Worm (Caenorhabditis elegans) whole organism, L1 larva: ENCODE measurements around the gene R148.5.

ENCODE experiments used
- C04F5.9 ChIP-seq: sonication (generic microtip); optimal IDR thresholded peaks from 2 replicates; lab custom pipeline; 2016; ENCODE audit warnings: missing genetic modification characterization, missing compliant biosample characterization
- C16A3.4 ChIP-seq: fragments of 150-350 bp; optimal IDR thresholded peaks from 2 replicates; lab custom pipeline; 2014; ENCODE audit warnings: missing biosample characterization, missing genetic modification characterization
- F16B12.6 ChIP-seq: fragments of 150-350 bp; optimal IDR thresholded peaks from 2 replicates; lab custom pipeline; 2014; ENCODE audit warnings: missing biosample characterization, missing genetic modification characterization
- Y116A8C.19 ChIP-seq: sonication (generic microtip); optimal IDR thresholded peaks from 2 replicates; lab custom pipeline; 2016; ENCODE audit warnings: missing compliant biosample characterization, missing genetic modification characterization, borderline replicate concordance
- aha-1 ChIP-seq: fragments of 150-350 bp; optimal IDR thresholded peaks from 2 replicates; lab custom pipeline; 2014; ENCODE audit warnings: missing biosample characterization, missing genetic modification characterization
- alr-1 ChIP-seq: fragments of 200-800 bp; sonication (Bioruptor generic); optimal IDR thresholded peaks from 2 replicates; lab custom pipeline; 2018; ENCODE audit warnings: borderline replicate concordance, mild to moderate bottlenecking, missing genetic modification characterization, missing compliant biosample characterization
- aly-2 ChIP-seq: fragments of 150-350 bp; optimal IDR thresholded peaks from 2 replicates; lab custom pipeline; 2014; ENCODE audit warnings: missing biosample characterization, missing genetic modification characterization
- blmp-1 ChIP-seq: fragments of 150-350 bp; optimal IDR thresholded peaks from 2 replicates; lab custom pipeline; 2014; ENCODE audit warnings: missing biosample characterization, missing genetic modification characterization
- ceh-90 ChIP-seq: sonication (generic microtip); optimal IDR thresholded peaks from 2 replicates; lab custom pipeline; 2016; ENCODE audit warnings: missing genetic modification characterization, missing compliant biosample characterization
- dpl-1 ChIP-seq, 3 experiments: fragments of 150-350 bp in 2 of 3; sonication (generic microtip) in 1 of 3; optimal IDR thresholded peaks; 2 replicates each; lab custom pipeline; 2014 to 2017; ENCODE audit warnings: missing biosample characterization in 3 of 3, missing genetic modification characterization in 3 of 3, missing genetic modification reagents in 3 of 3
- dsc-1 ChIP-seq: sonication (generic microtip); optimal IDR thresholded peaks from 2 replicates; lab custom pipeline; 2016; ENCODE audit warnings: mild to moderate bottlenecking, missing genetic modification characterization, missing compliant biosample characterization
- efl-1 ChIP-seq, 4 experiments: fragments of 150-350 bp; optimal IDR thresholded peaks in 3 of 4; peaks in 1 of 4; 1 replicate in 1 of 4; 2 replicates in 3 of 4; lab custom pipeline; 2014; ENCODE audit warnings: missing biosample characterization in 2 of 4, missing genetic modification characterization in 2 of 4, missing genetic modification reagents in 2 of 4
- efl-3 ChIP-seq: fragments of 200-800 bp; sonication (Bioruptor generic); optimal IDR thresholded peaks from 2 replicates; lab custom pipeline; 2018; ENCODE audit warnings: mild to moderate bottlenecking, missing genetic modification characterization, missing compliant biosample characterization
- elt-3 ChIP-seq, 6 experiments: fragments of 150-350 bp in 1 of 6; sonication (generic microtip); optimal IDR thresholded peaks; 2 replicates each; lab custom pipeline; 2017 to 2018; ENCODE audit warnings: missing biosample characterization in 6 of 6, missing genetic modification characterization in 6 of 6, inconsistent platforms in 1 of 6
- fkh-10 ChIP-seq: sonication (generic microtip); optimal IDR thresholded peaks from 2 replicates; lab custom pipeline; 2017; ENCODE audit warnings: missing biosample characterization, missing genetic modification reagents, missing genetic modification characterization
- fos-1 ChIP-seq: fragments of 150-350 bp; optimal IDR thresholded peaks from 2 replicates; lab custom pipeline; 2014; ENCODE audit warnings: missing biosample characterization, missing genetic modification characterization
- grh-1 ChIP-seq: fragments of 200-800 bp; sonication (Bioruptor generic); IDR thresholded peaks from 2 replicates; pipeline ENCODE4 v1.3.6; 2022; ENCODE audit warnings: missing genetic modification reagents, missing genetic modification characterization, missing compliant biosample characterization
- hlh-4 ChIP-seq: sonication (generic microtip); optimal IDR thresholded peaks from 2 replicates; lab custom pipeline; 2016; ENCODE audit warnings: mild to moderate bottlenecking, missing genetic modification characterization, missing compliant biosample characterization
- isw-1 ChIP-seq: fragments of 200-800 bp; sonication (Bioruptor generic); IDR thresholded peaks from 2 replicates; pipeline ENCODE4 v1.3.6; 2022; ENCODE audit warnings: missing genetic modification characterization, missing compliant biosample characterization
- lin-13 ChIP-seq: fragments of 150-350 bp; optimal IDR thresholded peaks from 2 replicates; lab custom pipeline; 2014; ENCODE audit warnings: missing biosample characterization, missing genetic modification reagents, missing genetic modification characterization
- lin-14 ChIP-seq: fragments of 200-800 bp; sonication (Bioruptor generic); optimal IDR thresholded peaks from 2 replicates; lab custom pipeline; 2018; ENCODE audit warnings: mild to moderate bottlenecking, missing genetic modification characterization, moderate library complexity, missing compliant biosample characterization
- lin-15B ChIP-seq: fragments of 150-350 bp; sonication (generic microtip); optimal IDR thresholded peaks from 3 replicates; lab custom pipeline; 2014; ENCODE audit warnings: missing biosample characterization, missing genetic modification characterization
- lin-35 ChIP-seq, 2 experiments: fragments of 150-350 bp; optimal IDR thresholded peaks; 2 replicates each; lab custom pipeline; 2014; ENCODE audit warnings: missing biosample characterization in 2 of 2, missing genetic modification characterization in 2 of 2, missing genetic modification reagents in 2 of 2
- lin-39 ChIP-seq: fragments of 150-350 bp; optimal IDR thresholded peaks from 2 replicates; lab custom pipeline; 2014; ENCODE audit warnings: missing biosample characterization, missing genetic modification reagents, missing genetic modification characterization
- lir-3 ChIP-seq: sonication (generic microtip); optimal IDR thresholded peaks from 2 replicates; lab custom pipeline; 2016; ENCODE audit warnings: mild to moderate bottlenecking, missing genetic modification characterization, moderate library complexity, missing compliant biosample characterization; ENCODE audit not compliant: poor library complexity
- mab-9 ChIP-seq: fragments of 200-800 bp; sonication (Bioruptor generic); IDR thresholded peaks from 2 replicates; pipeline ENCODE4 v1.3.6; 2022; ENCODE audit warnings: missing genetic modification reagents, missing genetic modification characterization, missing compliant biosample characterization
- mdl-1 ChIP-seq, 2 experiments: fragments of 150-350 bp; optimal IDR thresholded peaks; 2 replicates each; lab custom pipeline; 2014 to 2017; ENCODE audit warnings: missing biosample characterization in 2 of 2, missing genetic modification characterization in 2 of 2, inconsistent platforms in 1 of 2
- mef-2 ChIP-seq: fragments of 150-350 bp; optimal IDR thresholded peaks from 2 replicates; lab custom pipeline; 2014; ENCODE audit warnings: missing biosample characterization, missing genetic modification characterization
- nhr-11 ChIP-seq: fragments of 150-350 bp; optimal IDR thresholded peaks from 2 replicates; lab custom pipeline; 2014; ENCODE audit warnings: missing biosample characterization, missing genetic modification characterization
- nhr-20 ChIP-seq: sonication (generic microtip); optimal IDR thresholded peaks from 2 replicates; lab custom pipeline; 2016; ENCODE audit warnings: mild to moderate bottlenecking, missing genetic modification characterization, missing compliant biosample characterization
- nhr-237 ChIP-seq: fragments of 150-350 bp; optimal IDR thresholded peaks from 2 replicates; lab custom pipeline; 2014; ENCODE audit warnings: missing biosample characterization, missing genetic modification characterization
- nhr-47 ChIP-seq: sonication (generic microtip); optimal IDR thresholded peaks from 2 replicates; lab custom pipeline; 2016; ENCODE audit warnings: mild to moderate bottlenecking, missing genetic modification characterization, moderate library complexity, missing compliant biosample characterization
- nhr-71 ChIP-seq: sonication (generic microtip); optimal IDR thresholded peaks from 2 replicates; lab custom pipeline; 2016; ENCODE audit warnings: mild to moderate bottlenecking, missing genetic modification characterization, moderate library complexity, missing compliant biosample characterization
- nhr-76 ChIP-seq: sonication (generic microtip); optimal IDR thresholded peaks from 2 replicates; lab custom pipeline; 2017; ENCODE audit warnings: missing biosample characterization, missing genetic modification characterization
- nhr-77 ChIP-seq: fragments of 150-350 bp; optimal IDR thresholded peaks from 2 replicates; lab custom pipeline; 2014; ENCODE audit warnings: missing biosample characterization, missing genetic modification characterization
- nhr-85 ChIP-seq: sonication (generic microtip); peaks from one replicate; lab custom pipeline; 2016; ENCODE audit warnings: missing genetic modification characterization, inconsistent platforms, missing compliant biosample characterization
- pag-3 ChIP-seq: sonication (generic microtip); optimal IDR thresholded peaks from 2 replicates; lab custom pipeline; 2017; ENCODE audit warnings: missing genetic modification characterization, mild to moderate bottlenecking, missing compliant biosample characterization, antibody characterized with exemption, borderline replicate concordance; ENCODE audit not compliant: insufficient read depth
- pax-3 ChIP-seq: fragments of 200-800 bp; sonication (Bioruptor generic); optimal IDR thresholded peaks from 2 replicates; lab custom pipeline; 2018; ENCODE audit warnings: mild to moderate bottlenecking, missing genetic modification characterization, moderate library complexity, missing compliant biosample characterization
- pqm-1 ChIP-seq: sonication (generic microtip); optimal IDR thresholded peaks from 3 replicates; lab custom pipeline; 2017; ENCODE audit warnings: missing biosample characterization, missing genetic modification characterization
- rnt-1 ChIP-seq: sonication (generic microtip); optimal IDR thresholded peaks from 2 replicates; lab custom pipeline; 2016; ENCODE audit warnings: mild to moderate bottlenecking, missing genetic modification characterization, moderate library complexity, missing compliant biosample characterization
- skn-1 ChIP-seq: fragments of 150-350 bp; optimal IDR thresholded peaks from 2 replicates; lab custom pipeline; 2014; ENCODE audit warnings: missing biosample characterization, missing genetic modification characterization
- snu-23 ChIP-seq: sonication (generic microtip); optimal IDR thresholded peaks from 2 replicates; lab custom pipeline; 2016; ENCODE audit warnings: missing genetic modification characterization, missing compliant biosample characterization
- sup-37 ChIP-seq: fragments of 200-800 bp; sonication (Bioruptor generic); optimal IDR thresholded peaks from 2 replicates; lab custom pipeline; 2018; ENCODE audit warnings: mild to moderate bottlenecking, missing genetic modification characterization, missing compliant biosample characterization
- swsn-7 ChIP-seq: sonication (generic microtip); optimal IDR thresholded peaks from 2 replicates; lab custom pipeline; 2016; ENCODE audit warnings: missing genetic modification characterization, missing compliant biosample characterization
- tlp-1 ChIP-seq: fragments of 150-350 bp; optimal IDR thresholded peaks from 2 replicates; lab custom pipeline; 2014; ENCODE audit warnings: missing biosample characterization, missing genetic modification characterization
- unc-130 ChIP-seq: fragments of 150-350 bp; optimal IDR thresholded peaks from 2 replicates; lab custom pipeline; 2017; ENCODE audit warnings: missing biosample characterization, missing genetic modification characterization, inconsistent platforms
- unc-30 ChIP-seq: sonication (generic microtip); optimal IDR thresholded peaks from 2 replicates; lab custom pipeline; 2017; ENCODE audit warnings: missing biosample characterization, missing genetic modification characterization
- unc-62 ChIP-seq: fragments of 150-350 bp; optimal IDR thresholded peaks from 2 replicates; lab custom pipeline; 2014; ENCODE audit warnings: missing biosample characterization, missing genetic modification reagents, missing genetic modification characterization
- vab-15 ChIP-seq: sonication (generic microtip); optimal IDR thresholded peaks from 2 replicates; lab custom pipeline; 2017; ENCODE audit warnings: missing genotype, mild to moderate bottlenecking, missing genetic modification characterization, missing compliant biosample characterization
- zag-1 ChIP-seq: fragments of 150-350 bp; optimal IDR thresholded peaks from 2 replicates; lab custom pipeline; 2014; ENCODE audit warnings: missing biosample characterization, missing genetic modification characterization
- zip-4 ChIP-seq: fragments of 200-800 bp; sonication (Bioruptor generic); optimal IDR thresholded peaks from 2 replicates; lab custom pipeline; 2018; ENCODE audit warnings: mild to moderate bottlenecking, missing genetic modification characterization, moderate library complexity, missing compliant biosample characterization
- ztf-11 ChIP-seq, 2 experiments: sonication (generic microtip); optimal IDR thresholded peaks; 2 replicates each; lab custom pipeline; 2016 to 2017; ENCODE audit warnings: missing genetic modification characterization in 2 of 2, missing biosample characterization in 1 of 2, missing compliant biosample characterization in 1 of 2
- ztf-4 ChIP-seq: fragments of 150-350 bp; optimal IDR thresholded peaks from 2 replicates; lab custom pipeline; 2014; ENCODE audit warnings: missing biosample characterization, missing genetic modification characterization

R148.5 gene

DNA sequence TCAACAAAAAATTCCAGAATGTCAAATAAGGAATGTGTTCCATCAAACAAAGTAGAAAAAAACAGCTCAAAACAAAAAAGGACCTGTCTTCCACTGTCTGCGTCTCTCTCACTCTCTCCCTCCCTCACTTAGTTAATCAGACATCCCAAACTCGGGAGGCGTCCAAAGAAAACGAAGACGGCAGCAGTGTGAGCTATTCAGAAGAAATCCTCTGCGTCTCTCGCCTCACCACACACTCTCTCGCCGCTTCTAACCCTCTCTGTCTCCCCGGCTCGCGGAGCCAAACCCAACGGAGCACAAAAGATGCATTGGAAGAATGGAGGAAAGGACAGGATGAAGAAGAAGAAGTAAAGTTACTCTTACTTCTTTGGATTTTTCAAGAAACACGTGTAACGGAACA lies 54.8 kb downstream of the R148.5 start (continued):
- TF ChIP-seq nhr-77 (tag; lab: Kevin White, UChicago) (no peak), nhr-85 (no peak), nhr-20 (tag; lab: Kevin White, UChicago) (no peak), fos-1 (no peak), nhr-47 (tag; lab: Kevin White, UChicago) (peak; percentile 59), mdl-1 (tag; optimal IDR thresholded peaks at IDR 0.05; lab: Kevin White, UChicago) (no peak), mab-9 (no peak), nhr-11 (tag; lab: Kevin White, UChicago) (no peak), efl-3 (GFP tag; lab: Kevin White, UChicago) (no peak), sup-37 (GFP tag; lab: Kevin White, UChicago) (no peak), pax-3 (tag; lab: Kevin White, UChicago) (no peak), grh-1 (GFP tag; lab: Robert Waterston, UW) (no peak), isw-1 (GFP tag; lab: Robert Waterston, UW) (0 out of 2 replicates have a peak, but pooled peaks have one; percentile 19), unc-30 (tag; lab: Kevin White, UChicago) (no peak), mef-2 (tag; lab: Kevin White, UChicago) (no peak), F16B12.6 (tag; lab: Kevin White, UChicago) (no peak), lin-14 (GFP tag; lab: Kevin White, UChicago) (peak; percentile 89), unc-130 (tag; lab: Kevin White, UChicago) (no peak), elt-3 (tag; optimal IDR thresholded peaks at IDR 0.05; lab: Kevin White, UChicago) (no peak), blmp-1 (no peak), vab-15 (tag; lab: Kevin White, UChicago) (no peak), lin-13 (GFP tag; lab: Kevin White, UChicago) (peak; percentile 16), aly-2 (tag; lab: Kevin White, UChicago) (no peak), zag-1 (no peak), ztf-11 (tag; optimal IDR thresholded peaks at IDR 0.05; lab: Kevin White, UChicago) (no peak), lir-3 (tag; lab: Kevin White, UChicago) (no peak), nhr-237 (tag; lab: Kevin White, UChicago) (no peak), efl-1 (optimal IDR thresholded peaks at IDR 0.05; lab: Kevin White, UChicago) (peak; percentile 37 to 44), efl-1 (GFP tag; optimal IDR thresholded peaks at IDR 0.05 in 1 of 2; lab: Kevin White, UChicago) (no peak), C04F5.9 (tag; lab: Kevin White, UChicago) (no peak), snu-23 (GFP tag; lab: Kevin White, UChicago) (peak; percentile 33), lin-35 (GFP tag; optimal IDR thresholded peaks at IDR 0.05; lab: Kevin White, UChicago) (no peak), dpl-1 (GFP tag; optimal IDR thresholded peaks at IDR 0.05; lab: Kevin White, UChicago) (peak in 1 of 3 experiments; percentile 15), dsc-1 (tag; lab: Kevin White, UChicago) (peak; percentile 1), pqm-1 (tag; lab: Kevin White, UChicago) (no peak), Y116A8C.19 (tag; lab: Kevin White, UChicago) (no peak), hlh-4 (no peak), aha-1 (tag; lab: Kevin White, UChicago) (no peak), fkh-10 (GFP tag; lab: Kevin White, UChicago) (peak; percentile 5), ztf-4 (tag; lab: Kevin White, UChicago) (no peak), ceh-90 (no peak), alr-1 (tag; lab: Kevin White, UChicago) (no peak), rnt-1 (tag; lab: Kevin White, UChicago) (no peak), C16A3.4 (tag; lab: Kevin White, UChicago) (no peak), nhr-71 (peak; percentile 59), skn-1 (no peak), unc-62 (GFP tag; lab: Kevin White, UChicago) (no peak), lin-39 (no peak), lin-15B (tag; lab: Kevin White, UChicago) (no peak), swsn-7 (tag; lab: Kevin White, UChicago) (peak; percentile 50), tlp-1 (tag; lab: Kevin White, UChicago) (no peak), pag-3 (tag; lab: Kevin White, UChicago) (no peak), nhr-76 (no peak), zip-4 (GFP tag; lab: Kevin White, UChicago) (no peak)
